Fruit fly (Drosophila melanogaster) whole organism, embryonic: Measurements from ENCODE around the gene Ubqn.

Source experiments
- Adf1 ChIP-seq: fragments of 200-800 bp; sonication (Bioruptor generic); IDR thresholded peaks from 2 replicates; pipeline ENCODE4 v1.3.6; 2022; ENCODE audit warnings: missing biosample characterization, missing genetic modification characterization
- Aef1 ChIP-seq: fragments of 200-800 bp; sonication (Bioruptor generic); IDR thresholded peaks from 3 replicates; pipeline ENCODE4 v1.3.6; 2022; ENCODE audit warnings: missing biosample characterization, missing genetic modification characterization
- Asciz ChIP-seq: fragments of 200-800 bp; sonication (Bioruptor generic); optimal IDR thresholded peaks from 2 replicates; lab custom pipeline; 2017; ENCODE audit warnings: missing biosample characterization, mild to moderate bottlenecking, missing genetic modification characterization, missing genetic modification reagents
- Awh ChIP-seq: fragments of 200-800 bp; sonication (Bioruptor generic); IDR thresholded peaks from 2 replicates; pipeline ENCODE4, ENCODE4 v1.3.6; 2022; ENCODE audit warnings: missing biosample characterization, missing genetic modification characterization
- C15 ChIP-seq: fragments of 200-800 bp; sonication (Bioruptor generic); IDR thresholded peaks from 3 replicates; pipeline ENCODE4 v1.3.6; 2022; ENCODE audit warnings: missing biosample characterization, missing genetic modification characterization
- CG10366 ChIP-seq: fragments of 200-800 bp; sonication (Bioruptor generic); IDR thresholded peaks from 2 replicates; pipeline ENCODE4 v1.3.6; 2022; ENCODE audit warnings: missing biosample characterization, missing genetic modification characterization
- CG11085 ChIP-seq: fragments of 200-800 bp; sonication (Bioruptor generic); IDR thresholded peaks from 2 replicates; pipeline ENCODE4 v1.3.6; 2022; ENCODE audit warnings: missing biosample characterization, missing genetic modification characterization
- CG11456 ChIP-seq: fragments of 200-800 bp; sonication (Bioruptor generic); IDR thresholded peaks from 3 replicates; pipeline ENCODE4 v1.3.6; 2022; ENCODE audit warnings: missing biosample characterization, missing genetic modification characterization
- CG11560 ChIP-seq: fragments of 200-800 bp; sonication (Bioruptor generic); IDR thresholded peaks from 3 replicates; pipeline ENCODE4 v1.3.6; 2022; ENCODE audit warnings: missing biosample characterization, missing genetic modification characterization
- CG12219 ChIP-seq: fragments of 200-800 bp; sonication (Bioruptor generic); optimal IDR thresholded peaks from 3 replicates; lab custom pipeline; 2018; ENCODE audit warnings: missing biosample characterization, mild to moderate bottlenecking, missing genetic modification characterization
- CG13123 ChIP-seq: fragments of 200-800 bp; sonication (Bioruptor generic); optimal IDR thresholded peaks from 2 replicates; lab custom pipeline; 2016; ENCODE audit warnings: missing biosample characterization, missing genetic modification characterization
- CG13424 ChIP-seq: fragments of 200-800 bp; sonication (Bioruptor generic); optimal IDR thresholded peaks from 2 replicates; lab custom pipeline; 2019; ENCODE audit warnings: missing biosample characterization, mild to moderate bottlenecking, missing genetic modification characterization, moderate library complexity
- CG15514 ChIP-seq: fragments of 200-800 bp; sonication (Bioruptor generic); optimal IDR thresholded peaks from 3 replicates; lab custom pipeline; 2017; ENCODE audit warnings: missing biosample characterization, missing genetic modification characterization, mild to moderate bottlenecking, moderate library complexity, missing genetic modification reagents
- CG17385 ChIP-seq: fragments of 200-800 bp; sonication (Bioruptor generic); optimal IDR thresholded peaks from 3 replicates; lab custom pipeline; 2018; ENCODE audit warnings: missing biosample characterization, mild to moderate bottlenecking, missing genetic modification characterization
- CG18764 ChIP-seq: fragments of 200-800 bp; sonication (Bioruptor generic); optimal IDR thresholded peaks from 3 replicates; lab custom pipeline; 2016; ENCODE audit warnings: missing biosample characterization, missing genetic modification characterization
- CG2678 ChIP-seq: fragments of 200-800 bp; sonication (Bioruptor generic); optimal IDR thresholded peaks from 3 replicates; lab custom pipeline; 2019; ENCODE audit warnings: missing biosample characterization, mild to moderate bottlenecking, missing genetic modification characterization, moderate library complexity
- CG30020 ChIP-seq: fragments of 200-800 bp; optimal IDR thresholded peaks from 2 replicates; lab custom pipeline; 2019; ENCODE audit warnings: missing biosample characterization, mild to moderate bottlenecking, missing genetic modification characterization, moderate library complexity
- CG4360 ChIP-seq: fragments of 200-800 bp; sonication (Bioruptor generic); IDR thresholded peaks from 2 replicates; pipeline ENCODE4 v1.3.6; 2022; ENCODE audit warnings: missing biosample characterization, missing genetic modification characterization
- CG6854 ChIP-seq: fragments of 200-800 bp; sonication (Bioruptor generic); optimal IDR thresholded peaks from 3 replicates; lab custom pipeline; 2017; ENCODE audit warnings: missing biosample characterization, mild to moderate bottlenecking, missing genetic modification characterization
- CG7963 ChIP-seq: fragments of 200-800 bp; sonication (Bioruptor generic); IDR thresholded peaks from 3 replicates; pipeline ENCODE4 v1.3.6; 2022; ENCODE audit warnings: missing biosample characterization, missing genetic modification characterization; ENCODE audit not compliant: partially characterized antibody
- CG9215 ChIP-seq: fragments of 200-800 bp; sonication (Bioruptor generic); IDR thresholded peaks from 2 replicates; pipeline ENCODE4 v1.3.6; 2022; ENCODE audit warnings: missing biosample characterization, missing genetic modification characterization
- CG9727 ChIP-seq: fragments of 200-800 bp; sonication (Bioruptor generic); optimal IDR thresholded peaks from 3 replicates; lab custom pipeline; 2017; ENCODE audit warnings: missing biosample characterization, mild to moderate bottlenecking, missing genetic modification characterization
- ERR ChIP-seq: fragments of 200-800 bp; sonication (Bioruptor generic); optimal IDR thresholded peaks from 2 replicates; lab custom pipeline; 2016; ENCODE audit warnings: missing biosample characterization, missing genetic modification characterization
- Ets97D ChIP-seq: fragments of 200-800 bp; sonication (Bioruptor generic); optimal IDR thresholded peaks from 3 replicates; lab custom pipeline; 2016; ENCODE audit warnings: missing biosample characterization, missing genetic modification characterization
- HHEX ChIP-seq: fragments of 200-800 bp; sonication (Bioruptor generic); optimal IDR thresholded peaks from 3 replicates; lab custom pipeline; 2017; ENCODE audit warnings: missing biosample characterization, mild to moderate bottlenecking, missing genetic modification characterization, missing genetic modification reagents
- Hr78 ChIP-seq, 2 experiments: fragments of 200-800 bp in 1 of 2; fragments of >200 bp in 1 of 2; sonication (Bioruptor generic) in 1 of 2; optimal IDR thresholded peaks; 2 replicates each; lab custom pipeline; 2017 to 2019; ENCODE audit warnings: missing biosample characterization in 2 of 2, missing genetic modification characterization in 2 of 2, mild to moderate bottlenecking in 1 of 2, moderate library complexity in 1 of 2
- MTF-1 ChIP-seq: fragments of 200-800 bp; sonication (Bioruptor generic); optimal IDR thresholded peaks from 2 replicates; lab custom pipeline; 2018; ENCODE audit warnings: missing biosample characterization, mild to moderate bottlenecking, missing genetic modification characterization, borderline replicate concordance
- NC2α ChIP-seq: fragments of 200-800 bp; sonication (Bioruptor generic); optimal IDR thresholded peaks from 2 replicates; lab custom pipeline; 2016; ENCODE audit warnings: missing biosample characterization, missing genetic modification characterization
- NK7.1 ChIP-seq: fragments of 200-800 bp; sonication (Bioruptor generic); optimal IDR thresholded peaks from 3 replicates; lab custom pipeline; 2016; ENCODE audit warnings: missing biosample characterization, missing genetic modification characterization
- Optix ChIP-seq: fragments of 200-800 bp; sonication (Bioruptor generic); IDR thresholded peaks from 3 replicates; pipeline ENCODE4 v1.3.6; 2022; ENCODE audit warnings: missing biosample characterization, missing genetic modification characterization
- Rfx ChIP-seq: fragments of 200-800 bp; sonication (Bioruptor generic); IDR thresholded peaks from 2 replicates; pipeline ENCODE4 v1.3.6; 2022; ENCODE audit warnings: missing biosample characterization, missing genetic modification characterization
- ac ChIP-seq: fragments of 200-800 bp; sonication (Bioruptor generic); optimal IDR thresholded peaks from 3 replicates; lab custom pipeline; 2017; ENCODE audit warnings: missing biosample characterization, mild to moderate bottlenecking, missing genetic modification characterization
- ase ChIP-seq: fragments of 200-800 bp; sonication (Bioruptor generic); IDR thresholded peaks from 3 replicates; pipeline ENCODE4 v1.3.6; 2022; ENCODE audit warnings: missing biosample characterization, missing genetic modification characterization
- bcd ChIP-seq: fragments of 200-800 bp; sonication (Bioruptor generic); optimal IDR thresholded peaks from 2 replicates; lab custom pipeline; 2017; ENCODE audit warnings: missing biosample characterization, mild to moderate bottlenecking, missing genetic modification characterization
- crol ChIP-seq: fragments of 200-800 bp; sonication (Bioruptor generic); IDR thresholded peaks from 2 replicates; pipeline ENCODE4 v1.3.6; 2022; ENCODE audit warnings: missing biosample characterization, missing genetic modification characterization
- dan ChIP-seq: fragments of 200-800 bp; sonication (Bioruptor generic); IDR thresholded peaks from 2 replicates; pipeline ENCODE4 v1.3.6; 2022; ENCODE audit warnings: missing biosample characterization, missing genetic modification characterization
- eve ChIP-seq, 2 experiments: fragments of >200 bp; optimal IDR thresholded peaks; 2 replicates each; lab custom pipeline; 2017; ENCODE audit warnings: missing biosample characterization in 2 of 2, missing genetic modification characterization in 2 of 2
- ftz-f1 ChIP-seq: fragments of 200-800 bp; sonication (Bioruptor generic); optimal IDR thresholded peaks from 2 replicates; lab custom pipeline; 2016; ENCODE audit warnings: missing biosample characterization, missing genetic modification characterization
- gfzf ChIP-seq: fragments of 200-800 bp; sonication (Bioruptor generic); optimal IDR thresholded peaks from 2 replicates; lab custom pipeline; 2016; ENCODE audit warnings: missing biosample characterization, mild to moderate bottlenecking, missing genetic modification characterization, moderate library complexity
- grn ChIP-seq: fragments of 200-800 bp; sonication (Bioruptor generic); optimal IDR thresholded peaks from 3 replicates; lab custom pipeline; 2017; ENCODE audit warnings: missing biosample characterization, missing genetic modification characterization
- gt ChIP-seq: fragments of 200-800 bp; sonication (Bioruptor generic); IDR thresholded peaks from 2 replicates; pipeline ENCODE4 v1.3.6; 2022; ENCODE audit warnings: missing biosample characterization, missing genetic modification characterization
- h ChIP-seq: fragments of >200 bp; optimal IDR thresholded peaks from 2 replicates; lab custom pipeline; 2017
- ind ChIP-seq: fragments of 200-800 bp; sonication (Bioruptor generic); optimal IDR thresholded peaks from 3 replicates; lab custom pipeline; 2016; ENCODE audit warnings: missing biosample characterization, missing genetic modification characterization
- jigr1 ChIP-seq: fragments of 200-800 bp; sonication (Bioruptor generic); IDR thresholded peaks from 3 replicates; pipeline ENCODE4 v1.3.6; 2022; ENCODE audit warnings: missing biosample characterization, missing genetic modification characterization
- lab ChIP-seq: fragments of 200-800 bp; sonication (Bioruptor generic); optimal IDR thresholded peaks from 3 replicates; lab custom pipeline; 2017; ENCODE audit warnings: missing biosample characterization, missing genetic modification characterization, mild to moderate bottlenecking, moderate library complexity, missing genetic modification reagents
- lola ChIP-seq, 3 experiments: fragments of >200 bp in 2 of 3; fragments of 200-800 bp in 1 of 3; sonication (Bioruptor generic) in 1 of 3; optimal IDR thresholded peaks; 2 replicates each; lab custom pipeline; 2017 to 2019; ENCODE audit warnings: missing biosample characterization in 3 of 3, missing genetic modification characterization in 3 of 3, mild to moderate bottlenecking in 1 of 3, moderate library complexity in 1 of 3
- luna ChIP-seq: fragments of 200-800 bp; sonication (Bioruptor generic); optimal IDR thresholded peaks from 2 replicates; lab custom pipeline; 2016; ENCODE audit warnings: missing biosample characterization, missing genetic modification characterization
- salm ChIP-seq: fragments of 200-800 bp; sonication (Bioruptor generic); optimal IDR thresholded peaks from 2 replicates; lab custom pipeline; 2018; ENCODE audit warnings: missing biosample characterization, mild to moderate bottlenecking, missing genetic modification characterization
- sc ChIP-seq, 3 experiments: fragments of >200 bp in 2 of 3; fragments of 200-800 bp in 1 of 3; sonication (Bioruptor generic) in 1 of 3; optimal IDR thresholded peaks; 2 replicates in 2 of 3; 3 replicates in 1 of 3; lab custom pipeline; 2017; ENCODE audit warnings: mild to moderate bottlenecking in 1 of 3, missing biosample characterization in 1 of 3, missing genetic modification characterization in 1 of 3, missing genetic modification reagents in 1 of 3
- tna ChIP-seq: fragments of 200-800 bp; sonication (Bioruptor generic); IDR thresholded peaks from 2 replicates; pipeline ENCODE4 v1.3.6; 2022; ENCODE audit warnings: missing biosample characterization, missing genetic modification characterization; ENCODE audit not compliant: partially characterized antibody

The Ubqn gene

dm6 chrX:19666991-19667409 is 16.6 kb upstream of the Ubqn start, which contains the start of gene Zw (continued):
- no peak for TF ChIP-seq Hr78 (GFP tag; optimal IDR thresholded peaks at IDR 0.05; lab: Kevin White, UChicago)
- TF ChIP-seq CG7963 (GFP tag; lab: Robert Waterston, UW) = no peak
- TF ChIP-seq Adf1 (GFP tag; lab: Robert Waterston, UW) = peak; percentile 83
- TF ChIP-seq lab = peak; percentile 29
- TF ChIP-seq grn (GFP tag; lab: Kevin White, UChicago) = no peak
- TF ChIP-seq ERR (GFP tag; lab: Kevin White, UChicago) = no peak
- no peak for TF ChIP-seq Asciz (GFP tag; lab: Kevin White, UChicago)
- peak; percentile 64 for TF ChIP-seq ind (GFP tag; lab: Kevin White, UChicago)
- no peak for TF ChIP-seq luna
- peak; percentile 39 for TF ChIP-seq CG13424
- TF ChIP-seq CG18764 (GFP tag; lab: Kevin White, UChicago) = peak; percentile 11
- peak; percentile 60 for TF ChIP-seq CG11085 (GFP tag; lab: Robert Waterston, UW)
- no peak for TF ChIP-seq MTF-1 (GFP tag; lab: Kevin White, UChicago)
- 0 out of 3 replicates have a peak, but pooled peaks have one; percentile 60 for TF ChIP-seq Optix (GFP tag; lab: Robert Waterston, UW)
- 0 out of 2 replicates have a peak, but pooled peaks have one; percentile 8 for TF ChIP-seq dan (GFP tag; lab: Robert Waterston, UW)
- no peak for TF ChIP-seq salm (tag; lab: Kevin White, UChicago)
- no peak for TF ChIP-seq C15 (GFP tag; lab: Robert Waterston, UW)
- peak; percentile 87 for TF ChIP-seq Rfx (GFP tag; lab: Robert Waterston, UW)
- no peak for TF ChIP-seq CG13123 (GFP tag; lab: Kevin White, UChicago)
- 0 out of 2 replicates have a peak, but pooled peaks have one; percentile 19 for TF ChIP-seq crol (GFP tag; lab: Robert Waterston, UW)
- no peak for TF ChIP-seq eve (GFP tag; optimal IDR thresholded peaks at IDR 0.05; lab: Kevin White, UChicago)
- TF ChIP-seq lola (GFP tag; optimal IDR thresholded peaks at IDR 0.05; lab: Kevin White, UChicago) = peak in 1 of 3 experiments; percentile 22
- TF ChIP-seq Aef1 (GFP tag; lab: Robert Waterston, UW) = peak; percentile 72
- no peak for TF ChIP-seq gt (GFP tag; lab: Robert Waterston, UW)
- no peak for TF ChIP-seq CG17385
- TF ChIP-seq CG2678 = peak; percentile 57
- TF ChIP-seq ase (GFP tag; lab: Robert Waterston, UW) = peak; percentile 46; the same call in 1 of the 3 replicates
- no peak for TF ChIP-seq Ets97D
- TF ChIP-seq CG15514 = peak; percentile 7
- TF ChIP-seq CG4360 (GFP tag; lab: Robert Waterston, UW) = peak; percentile 80
- no peak for TF ChIP-seq sc (optimal IDR thresholded peaks at IDR 0.05; lab: Kevin White, UChicago)
- TF ChIP-seq sc (GFP tag; optimal IDR thresholded peaks at IDR 0.05; lab: Kevin White, UChicago) = no peak
- no peak for TF ChIP-seq gfzf (GFP tag; lab: Kevin White, UChicago)
- no peak for TF ChIP-seq tna
- TF ChIP-seq CG9215 = peak; percentile 61
- TF ChIP-seq NC2α (GFP tag; lab: Kevin White, UChicago) = no peak
- TF ChIP-seq HHEX (GFP tag; lab: Kevin White, UChicago) = peak; percentile 19
- TF ChIP-seq CG9727 (GFP tag; lab: Kevin White, UChicago) = no peak
- TF ChIP-seq NK7.1 (GFP tag; lab: Kevin White, UChicago) = no peak
- peak; percentile 81 for TF ChIP-seq CG11456 (GFP tag; lab: Robert Waterston, UW)
- no peak for TF ChIP-seq h (lab: Kevin White, UChicago)
- TF ChIP-seq ac (GFP tag; lab: Kevin White, UChicago) = no peak
- TF ChIP-seq CG6854 (GFP tag; lab: Kevin White, UChicago) = no peak
- no peak for TF ChIP-seq Awh
- TF ChIP-seq CG30020 (tag; lab: Kevin White, UChicago) = no peak
- peak; percentile 47 for TF ChIP-seq bcd (GFP tag; lab: Kevin White, UChicago)
- TF ChIP-seq ftz-f1 (GFP tag; lab: Kevin White, UChicago) = no peak
- TF ChIP-seq CG12219 (GFP tag; lab: Kevin White, UChicago) = peak; percentile 28
- TF ChIP-seq CG11560 = no peak
- no peak; the same call in 2 of the 3 replicates for TF ChIP-seq jigr1 (GFP tag; lab: Robert Waterston, UW)
- peak; percentile 52 for TF ChIP-seq CG10366 (GFP tag; lab: Robert Waterston, UW)
